Fruit fly (Drosophila melanogaster) whole organism, prepupa: ENCODE data around the gene Tgt.
A peak's percentile ranks its signal among the peaks of the same experiment; 100 is the strongest.

Source experiments
- CG10631 ChIP-seq: fragments of 200-800 bp; sonication (Bioruptor generic); optimal IDR thresholded peaks from 2 replicates; lab custom pipeline; 2016; ENCODE audit warnings: missing biosample characterization, missing genetic modification characterization
- CG11762 ChIP-seq: fragments of 200-800 bp; sonication (Bioruptor generic); optimal IDR thresholded peaks from 3 replicates; lab custom pipeline; 2016; ENCODE audit warnings: missing biosample characterization, missing genetic modification characterization; ENCODE audit not compliant: insufficient read depth
- CG11902 ChIP-seq: fragments of 200-800 bp; sonication (Bioruptor generic); optimal IDR thresholded peaks from 3 replicates; lab custom pipeline; 2016; ENCODE audit warnings: missing biosample characterization, missing genetic modification characterization
- CG1621 ChIP-seq: fragments of 200-800 bp; sonication (Bioruptor generic); optimal IDR thresholded peaks from 3 replicates; lab custom pipeline; 2018; ENCODE audit warnings: missing biosample characterization, mild to moderate bottlenecking, missing genetic modification characterization
- CG16779 ChIP-seq: fragments of 200-800 bp; sonication (Bioruptor generic); optimal IDR thresholded peaks from 3 replicates; lab custom pipeline; 2017; ENCODE audit warnings: missing biosample characterization, mild to moderate bottlenecking, missing genetic modification characterization
- CG3032 ChIP-seq: fragments of 200-800 bp; optimal IDR thresholded peaks from 2 replicates; lab custom pipeline; 2019; ENCODE audit warnings: missing biosample characterization, mild to moderate bottlenecking, missing genetic modification characterization, moderate library complexity
- CG31627 ChIP-seq: fragments of 200-800 bp; sonication (Bioruptor generic); optimal IDR thresholded peaks from 3 replicates; lab custom pipeline; 2016; ENCODE audit warnings: missing biosample characterization, missing genetic modification characterization
- CG34406 ChIP-seq: fragments of 200-800 bp; sonication (Bioruptor generic); optimal IDR thresholded peaks from 3 replicates; lab custom pipeline; 2016; ENCODE audit warnings: missing biosample characterization, missing genetic modification characterization
- CG3919 ChIP-seq: fragments of 200-800 bp; sonication (Bioruptor generic); optimal IDR thresholded peaks from 3 replicates; lab custom pipeline; 2016; ENCODE audit warnings: missing biosample characterization, missing genetic modification characterization
- CG6163 ChIP-seq: fragments of 200-800 bp; sonication (Bioruptor generic); IDR thresholded peaks from 3 replicates; pipeline ENCODE4 v1.3.6; 2022; ENCODE audit warnings: missing biosample characterization, missing genetic modification characterization
- CG6792 ChIP-seq: fragments of 200-800 bp; sonication (Bioruptor generic); optimal IDR thresholded peaks from 3 replicates; lab custom pipeline; 2016; ENCODE audit warnings: missing biosample characterization, missing genetic modification characterization
- CG6808 ChIP-seq: fragments of 200-800 bp; sonication (Bioruptor generic); optimal IDR thresholded peaks from 3 replicates; lab custom pipeline; 2017; ENCODE audit warnings: missing biosample characterization, missing genetic modification characterization, mild to moderate bottlenecking, moderate library complexity, missing genetic modification reagents
- CG6854 ChIP-seq: fragments of 200-800 bp; sonication (Bioruptor generic); optimal IDR thresholded peaks from 2 replicates; lab custom pipeline; 2017; ENCODE audit warnings: missing biosample characterization, mild to moderate bottlenecking, missing genetic modification characterization
- CG7368 ChIP-seq: fragments of 200-800 bp; sonication (Bioruptor generic); optimal IDR thresholded peaks from 3 replicates; lab custom pipeline; 2016; ENCODE audit warnings: missing biosample characterization, missing genetic modification characterization
- CG8632 ChIP-seq: fragments of 200-800 bp; sonication (Bioruptor generic); optimal IDR thresholded peaks from 3 replicates; lab custom pipeline; 2016; ENCODE audit warnings: missing biosample characterization, missing genetic modification characterization
- CG9139 ChIP-seq: fragments of 200-800 bp; sonication (Bioruptor generic); optimal IDR thresholded peaks from 3 replicates; lab custom pipeline; 2017; ENCODE audit warnings: missing biosample characterization, mild to moderate bottlenecking, missing genetic modification characterization
- Eip78C ChIP-seq: fragments of 200-800 bp; sonication (Bioruptor generic); peaks from one replicate; lab custom pipeline; 2016; ENCODE audit warnings: missing biosample characterization, missing genetic modification characterization
- Eip93F ChIP-seq: fragments of 200-800 bp; sonication (Bioruptor generic); optimal IDR thresholded peaks from 2 replicates; lab custom pipeline; 2016; ENCODE audit warnings: missing biosample characterization, mild to moderate bottlenecking, missing genetic modification characterization
- Ets21C ChIP-seq: fragments of 200-800 bp; sonication (Bioruptor generic); optimal IDR thresholded peaks from 3 replicates; lab custom pipeline; 2016; ENCODE audit warnings: missing biosample characterization, missing genetic modification characterization
- Ets96B ChIP-seq: fragments of 200-800 bp; optimal IDR thresholded peaks from 2 replicates; lab custom pipeline; 2019; ENCODE audit warnings: missing biosample characterization, mild to moderate bottlenecking, missing genetic modification characterization, moderate library complexity
- Hr39 ChIP-seq: fragments of 200-800 bp; sonication (Bioruptor generic); optimal IDR thresholded peaks from 2 replicates; lab custom pipeline; 2016; ENCODE audit warnings: missing biosample characterization, missing genetic modification characterization
- Hr4 ChIP-seq: fragments of 200-800 bp; sonication (Bioruptor generic); optimal IDR thresholded peaks from 3 replicates; lab custom pipeline; 2016; ENCODE audit warnings: missing biosample characterization, missing genetic modification characterization
- Lpt ChIP-seq: fragments of 200-800 bp; sonication (Bioruptor generic); optimal IDR thresholded peaks from 3 replicates; lab custom pipeline; 2016; ENCODE audit warnings: missing biosample characterization, missing genetic modification characterization
- OdsH ChIP-seq: fragments of 200-800 bp; sonication (Bioruptor generic); optimal IDR thresholded peaks from 3 replicates; lab custom pipeline; 2016; ENCODE audit warnings: missing biosample characterization, missing genetic modification characterization
- Sox102F ChIP-seq: fragments of 200-800 bp; sonication (Bioruptor generic); optimal IDR thresholded peaks from 2 replicates; lab custom pipeline; 2016; ENCODE audit warnings: missing biosample characterization, mild to moderate bottlenecking, missing genetic modification characterization
- Sox14 ChIP-seq: fragments of 200-800 bp; sonication (Bioruptor generic); optimal IDR thresholded peaks from 3 replicates; lab custom pipeline; 2016; ENCODE audit warnings: missing biosample characterization, missing genetic modification characterization
- Sox15 ChIP-seq: fragments of 200-800 bp; sonication (Bioruptor generic); optimal IDR thresholded peaks from 3 replicates; lab custom pipeline; 2016; ENCODE audit warnings: missing biosample characterization, missing genetic modification characterization
- achi ChIP-seq: fragments of 200-800 bp; sonication (Bioruptor generic); optimal IDR thresholded peaks from 3 replicates; lab custom pipeline; 2016; ENCODE audit warnings: missing biosample characterization, missing genetic modification characterization
- acj6 ChIP-seq: fragments of 200-800 bp; sonication (Bioruptor generic); optimal IDR thresholded peaks from 3 replicates; lab custom pipeline; 2016; ENCODE audit warnings: missing biosample characterization, missing genetic modification characterization
- cyc ChIP-seq: fragments of 200-800 bp; sonication (Bioruptor generic); optimal IDR thresholded peaks from 3 replicates; lab custom pipeline; 2016; ENCODE audit warnings: missing biosample characterization, missing genetic modification characterization
- dac ChIP-seq: fragments of 200-800 bp; sonication (Bioruptor generic); optimal IDR thresholded peaks from 2 replicates; lab custom pipeline; 2017; ENCODE audit warnings: missing biosample characterization, mild to moderate bottlenecking, missing genetic modification characterization
- dsx ChIP-seq: fragments of 200-800 bp; optimal IDR thresholded peaks from 3 replicates; lab custom pipeline; 2019; ENCODE audit warnings: missing biosample characterization, mild to moderate bottlenecking, missing genetic modification characterization, moderate library complexity; ENCODE audit not compliant: poor library complexity, severe bottlenecking
- eg ChIP-seq: fragments of 200-800 bp; sonication (Bioruptor generic); IDR thresholded peaks from 3 replicates; pipeline ENCODE4 v1.3.6; 2022; ENCODE audit warnings: missing biosample characterization, missing genetic modification characterization
- esn ChIP-seq: fragments of 200-800 bp; sonication (Bioruptor generic); optimal IDR thresholded peaks from 2 replicates; lab custom pipeline; 2016; ENCODE audit warnings: missing biosample characterization, mild to moderate bottlenecking, missing genetic modification characterization, moderate library complexity
- fd59A ChIP-seq: fragments of 200-800 bp; sonication (Bioruptor generic); optimal IDR thresholded peaks from 2 replicates; lab custom pipeline; 2017; ENCODE audit warnings: missing biosample characterization, mild to moderate bottlenecking, missing genetic modification characterization, missing genetic modification reagents
- fd85E ChIP-seq: fragments of 200-800 bp; sonication (Bioruptor generic); optimal IDR thresholded peaks from 3 replicates; lab custom pipeline; 2016; ENCODE audit warnings: missing biosample characterization, missing genetic modification characterization
- fkh ChIP-seq: fragments of 200-800 bp; sonication (Bioruptor generic); optimal IDR thresholded peaks from 3 replicates; lab custom pipeline; 2017; ENCODE audit warnings: missing biosample characterization, mild to moderate bottlenecking, missing genetic modification characterization, moderate library complexity
- lz ChIP-seq: fragments of 200-800 bp; sonication (Bioruptor generic); optimal IDR thresholded peaks from 3 replicates; lab custom pipeline; 2016; ENCODE audit warnings: missing biosample characterization, missing genetic modification characterization
- net ChIP-seq: fragments of 200-800 bp; sonication (Bioruptor generic); optimal IDR thresholded peaks from 3 replicates; lab custom pipeline; 2016; ENCODE audit warnings: missing biosample characterization, missing genetic modification characterization
- pdm3 ChIP-seq: fragments of 200-800 bp; sonication (Bioruptor generic); optimal IDR thresholded peaks from 3 replicates; lab custom pipeline; 2016; ENCODE audit warnings: missing biosample characterization, missing genetic modification characterization
- salr ChIP-seq, 2 experiments: fragments of 200-800 bp; sonication (Bioruptor generic); optimal IDR thresholded peaks; 3 replicates each; lab custom pipeline; 2016 to 2018; ENCODE audit warnings: missing biosample characterization in 2 of 2, missing genetic modification characterization in 2 of 2, mild to moderate bottlenecking in 1 of 2
- spab ChIP-seq: fragments of 200-800 bp; sonication (Bioruptor generic); optimal IDR thresholded peaks from 2 replicates; lab custom pipeline; 2017; ENCODE audit warnings: missing biosample characterization, mild to moderate bottlenecking, missing genetic modification characterization, missing genetic modification reagents
- ss ChIP-seq, 2 experiments: fragments of 200-800 bp; sonication (Bioruptor generic); optimal IDR thresholded peaks; 2 replicates in 1 of 2; 3 replicates in 1 of 2; lab custom pipeline; 2017 to 2018; ENCODE audit warnings: mild to moderate bottlenecking in 2 of 2, missing biosample characterization in 2 of 2, missing genetic modification characterization in 2 of 2, moderate library complexity in 1 of 2
- svp ChIP-seq: fragments of 200-800 bp; sonication (Bioruptor generic); peaks from one replicate; lab custom pipeline; 2016; ENCODE audit warnings: missing biosample characterization, missing genetic modification characterization
- topi ChIP-seq: fragments of 200-800 bp; sonication (Bioruptor generic); optimal IDR thresholded peaks from 3 replicates; lab custom pipeline; 2016; ENCODE audit warnings: missing biosample characterization, missing genetic modification characterization
- vri ChIP-seq: fragments of 200-800 bp; sonication (Bioruptor generic); optimal IDR thresholded peaks from 3 replicates; lab custom pipeline; 2016; ENCODE audit warnings: missing biosample characterization, mild to moderate bottlenecking, missing genetic modification characterization

Gene Tgt

dm6 chr2L:1169867-1170415 lies 13.9 kb upstream of the Tgt start, which contains the start of the genes CG31922 and Plap:
CG31922 (plus strand) TSS chr2L:1170181.
Plap (minus strand) TSS chr2L:1170365.
- TF ChIP-seq vri (GFP tag; lab: Kevin White, UChicago): no peak
- no peak for TF ChIP-seq acj6
- TF ChIP-seq CG11902: peak; percentile 40
- peak; percentile 51 for TF ChIP-seq CG3919 (GFP tag; lab: Kevin White, UChicago)
- TF ChIP-seq CG31627 (GFP tag; lab: Kevin White, UChicago): peak; percentile 74
- peak; percentile 78 for TF ChIP-seq lz (GFP tag; lab: Kevin White, UChicago)
- no peak for TF ChIP-seq fkh
- no peak for TF ChIP-seq Eip93F (GFP tag; lab: Kevin White, UChicago)
- peak; percentile 17 for TF ChIP-seq CG8632
- peak; percentile 89 for TF ChIP-seq Sox14
- TF ChIP-seq cyc (GFP tag; lab: Kevin White, UChicago): peak; percentile 66
- TF ChIP-seq Hr4 (GFP tag; lab: Kevin White, UChicago): no peak
- no peak for TF ChIP-seq CG16779 (tag; lab: Kevin White, UChicago)
- TF ChIP-seq Hr39: peak; percentile 63
- peak; percentile 87 for TF ChIP-seq dsx (GFP tag; lab: Kevin White, UChicago)
- TF ChIP-seq CG6854 (GFP tag; lab: Kevin White, UChicago): no peak
- peak; percentile 18 for TF ChIP-seq net (GFP tag; lab: Kevin White, UChicago)
- peak; percentile 69 for TF ChIP-seq topi (GFP tag; lab: Kevin White, UChicago)
- no peak for TF ChIP-seq spab (GFP tag; lab: Kevin White, UChicago)
- TF ChIP-seq svp (GFP tag; lab: Kevin White, UChicago): peak; percentile 97
- no peak for TF ChIP-seq achi (GFP tag; lab: Kevin White, UChicago)
- peak; percentile 60 for TF ChIP-seq CG34406 (GFP tag; lab: Kevin White, UChicago)
- peak; percentile 45 for TF ChIP-seq Sox15 (GFP tag; lab: Kevin White, UChicago)
- peak; percentile 3 for TF ChIP-seq Lpt (GFP tag; lab: Kevin White, UChicago)
- TF ChIP-seq CG6792: peak; percentile 59
- TF ChIP-seq esn (GFP tag; lab: Kevin White, UChicago): peak; percentile 82
- peak; percentile 1 for TF ChIP-seq fd59A
- TF ChIP-seq Ets96B (tag; lab: Kevin White, UChicago): peak; percentile 58
- TF ChIP-seq CG3032: peak; percentile 67
- no peak for TF ChIP-seq salr (GFP tag; optimal IDR thresholded peaks at IDR 0.05; lab: Kevin White, UChicago)
- TF ChIP-seq Eip78C (GFP tag; lab: Kevin White, UChicago): peak; percentile 89

- TF ChIP-seq OdsH (GFP tag; lab: Kevin White, UChicago) (no peak), eg (GFP tag; lab: Robert Waterston, UW) (peak; percentile 64; the same call in 2 of the 3 replicates), CG6163 (GFP tag; lab: Robert Waterston, UW) (peak; percentile 50; the same call in 2 of the 3 replicates), Hr39 (peak; percentile 89), CG8632 (no peak), dsx (GFP tag; lab: Kevin White, UChicago) (no peak), CG3919 (GFP tag; lab: Kevin White, UChicago) (no peak), CG11902 (peak; percentile 75), CG3032 (peak; percentile 78), CG9139 (GFP tag; lab: Kevin White, UChicago) (no peak), CG6808 (GFP tag; lab: Kevin White, UChicago) (no peak), Sox14 (no peak), CG10631 (GFP tag; lab: Kevin White, UChicago) (no peak), CG6854 (GFP tag; lab: Kevin White, UChicago) (peak; percentile 31), fd85E (GFP tag; lab: Kevin White, UChicago) (no peak), lz (GFP tag; lab: Kevin White, UChicago) (peak; percentile 87), Ets96B (tag; lab: Kevin White, UChicago) (peak; percentile 58), dac (GFP tag; lab: Kevin White, UChicago) (peak; percentile 46), ss (GFP tag; optimal IDR thresholded peaks at IDR 0.05; lab: Kevin White, UChicago) (no peak), CG31627 (GFP tag; lab: Kevin White, UChicago) (peak; percentile 92), spab (GFP tag; lab: Kevin White, UChicago) (no peak), svp (GFP tag; lab: Kevin White, UChicago) (no peak), esn (GFP tag; lab: Kevin White, UChicago) (peak; percentile 90), Sox102F (GFP tag; lab: Kevin White, UChicago) (no peak), pdm3 (GFP tag; lab: Kevin White, UChicago) (no peak), Ets21C (GFP tag; lab: Kevin White, UChicago) (no peak), fd59A (peak; percentile 32), CG34406 (GFP tag; lab: Kevin White, UChicago) (no peak), CG1621 (peak; percentile 48), Sox15 (GFP tag; lab: Kevin White, UChicago) (peak; percentile 77), Lpt (GFP tag; lab: Kevin White, UChicago) (peak; percentile 35), CG11762 (GFP tag; lab: Kevin White, UChicago) (peak; percentile 50), CG7368 (no peak), net (GFP tag; lab: Kevin White, UChicago) (no peak), topi (GFP tag; lab: Kevin White, UChicago) (peak; percentile 83), CG16779 (tag; lab: Kevin White, UChicago) (no peak)
Observed at dm6 chr2L:1172704-1173107, 11.2 kb upstream of the Tgt start, which contains the start of the genes Charon and CG4887. Charon (minus strand) TSS chr2L:1172805. CG4887 (plus strand) TSS chr2L:1173009.
